Fruit fly (Drosophila melanogaster) whole organism, larva: Measurements from ENCODE around the gene Teh1.

Experiments used
- noc ChIP-seq: fragments of 200-800 bp; sonication (Bioruptor generic); optimal IDR thresholded peaks from 3 replicates; lab custom pipeline; 2019; ENCODE audit warnings: missing biosample characterization, mild to moderate bottlenecking, missing genetic modification characterization, moderate library complexity

Teh1 gene

dm6 chr3R:9867911-9868537 is at the start of gene Teh1:
Gene Teh1 (minus strand): TSS chr3R:9868120.
- no peak for TF ChIP-seq noc (tag; lab: Kevin White, UChicago)

DNA sequence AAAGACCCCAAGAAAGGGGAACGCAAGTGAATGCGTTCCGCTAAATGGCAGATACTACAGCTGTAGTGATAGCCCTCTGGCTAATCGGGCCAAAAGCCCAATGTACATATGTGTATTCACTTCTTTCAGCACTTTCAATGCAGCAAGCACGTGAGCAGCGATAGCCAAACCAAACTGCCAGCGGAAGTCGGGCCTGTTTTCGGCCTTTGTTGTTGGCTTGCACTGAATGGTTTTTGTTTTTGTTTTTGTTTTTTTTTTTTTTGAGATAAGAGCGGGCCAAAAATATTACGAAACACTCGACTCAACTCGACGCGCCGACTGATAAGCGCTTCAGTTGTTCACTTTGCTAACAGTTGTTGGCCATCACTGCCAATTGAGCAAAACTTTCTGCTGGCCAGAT is 49.4 kb upstream of the Teh1 start:
- no peak for TF ChIP-seq noc (tag; lab: Kevin White, UChicago)

dm6 chr3R:9915682-9916081 is 47.8 kb upstream of the Teh1 start:
- TF ChIP-seq noc (tag; lab: Kevin White, UChicago), result no peak

DNA sequence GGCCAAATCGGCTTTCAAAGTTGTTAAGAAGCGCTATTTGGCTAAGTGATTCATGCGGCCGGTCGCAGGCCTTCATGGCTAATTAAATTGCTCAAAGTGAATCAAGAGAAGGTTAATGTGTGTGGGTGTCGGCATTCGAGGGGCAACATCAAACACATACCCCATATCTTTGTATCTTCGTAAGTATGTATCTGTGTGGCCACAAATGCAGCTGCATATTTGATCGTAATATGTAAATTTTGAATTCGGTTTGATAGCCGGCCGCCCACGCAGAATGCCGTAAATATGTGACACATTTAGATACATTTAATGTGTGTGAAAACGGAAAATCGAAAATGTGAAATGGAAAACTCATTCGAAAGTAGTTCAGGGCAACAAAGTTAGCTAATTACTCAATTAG is 46.4 kb upstream of the Teh1 start:
- no peak for TF ChIP-seq noc (tag; lab: Kevin White, UChicago)

DNA sequence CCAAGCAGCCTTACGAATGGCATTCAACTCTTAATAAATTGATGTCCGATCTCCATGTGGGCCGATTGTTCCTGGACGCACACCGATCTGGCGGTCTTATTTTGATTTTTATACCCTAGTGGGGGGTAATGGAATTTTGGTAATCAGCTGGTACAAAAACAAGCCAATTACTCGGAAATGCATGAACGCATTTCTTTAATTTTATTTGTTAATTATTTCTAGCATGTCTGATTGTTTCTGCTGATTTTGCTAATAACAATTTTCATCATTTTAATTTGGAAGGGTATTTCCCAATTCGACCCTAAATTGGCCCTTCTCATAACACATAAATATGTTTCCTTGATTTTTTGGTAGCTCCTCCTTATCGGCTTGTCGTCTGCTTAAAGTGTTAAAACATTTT is 45.5 kb upstream of the Teh1 start:
- no peak for TF ChIP-seq noc (tag; lab: Kevin White, UChicago)

DNA sequence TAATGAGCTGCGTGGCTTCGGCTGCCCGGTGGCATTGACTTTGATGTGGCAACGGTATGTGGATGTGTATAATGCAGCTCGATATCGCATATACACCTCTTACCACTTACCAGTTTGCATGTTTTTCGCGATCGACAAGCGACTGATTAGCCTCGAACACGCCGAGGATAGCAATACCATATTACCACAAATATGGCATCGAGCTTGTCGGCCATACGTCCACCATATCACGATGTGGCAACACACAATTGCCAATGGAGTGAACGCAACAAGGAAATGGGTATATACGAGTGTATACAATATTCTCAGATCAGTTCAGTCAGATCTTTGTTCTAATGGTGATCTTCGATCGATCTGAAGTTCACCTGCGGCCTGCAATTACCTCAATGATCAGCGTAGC is 43.9 kb upstream of the Teh1 start:
- TF ChIP-seq noc (tag; lab: Kevin White, UChicago), result no peak

dm6 chr3R:9910866-9911265 is 42.9 kb upstream of the Teh1 start:
- no peak for TF ChIP-seq noc (tag; lab: Kevin White, UChicago)

dm6 chr3R:9910129-9910528 is 42.2 kb upstream of the Teh1 start:
- no peak for TF ChIP-seq noc (tag; lab: Kevin White, UChicago)

dm6 chr3R:9906020-9906464 is 38.1 kb upstream of the Teh1 start:
- TF ChIP-seq noc (tag; lab: Kevin White, UChicago), result no peak

DNA sequence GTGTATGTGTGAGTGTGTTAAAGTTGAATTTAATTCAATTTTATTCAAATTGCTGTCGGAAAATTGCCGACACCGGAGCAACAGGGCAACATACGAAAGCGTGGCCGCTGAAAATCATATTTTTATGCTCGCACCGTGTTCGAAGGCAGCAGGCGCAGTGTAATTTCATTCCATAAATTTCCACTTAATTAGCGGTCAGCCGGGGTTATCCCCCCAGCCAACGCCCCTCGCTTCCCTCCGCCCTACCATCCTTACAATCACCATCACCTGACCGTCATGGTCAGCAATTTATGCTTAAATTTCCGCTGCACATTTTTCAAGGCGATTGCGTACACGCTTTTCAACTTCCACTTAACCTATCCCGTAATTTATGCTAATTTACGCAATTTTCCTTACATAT is 36.8 kb upstream of the Teh1 start:
- no peak for TF ChIP-seq noc (tag; lab: Kevin White, UChicago)

dm6 chr3R:9903370-9903769 is 35.5 kb upstream of the Teh1 start:
- TF ChIP-seq noc (tag; lab: Kevin White, UChicago), result no peak

- TF ChIP-seq noc (tag; lab: Kevin White, UChicago), result no peak
Observed at dm6 chr3R:9902834-9903233, 34.9 kb upstream of the Teh1 start.

dm6 chr3R:9897564-9897963 is 29.6 kb upstream of the Teh1 start:
- no peak for TF ChIP-seq noc (tag; lab: Kevin White, UChicago)

dm6 chr3R:9892664-9893063 is 24.7 kb upstream of the Teh1 start:
- TF ChIP-seq noc (tag; lab: Kevin White, UChicago), result no peak

- TF ChIP-seq noc (tag; lab: Kevin White, UChicago), result no peak
Observed at dm6 chr3R:9891948-9892608, 24.2 kb upstream of the Teh1 start.

DNA sequence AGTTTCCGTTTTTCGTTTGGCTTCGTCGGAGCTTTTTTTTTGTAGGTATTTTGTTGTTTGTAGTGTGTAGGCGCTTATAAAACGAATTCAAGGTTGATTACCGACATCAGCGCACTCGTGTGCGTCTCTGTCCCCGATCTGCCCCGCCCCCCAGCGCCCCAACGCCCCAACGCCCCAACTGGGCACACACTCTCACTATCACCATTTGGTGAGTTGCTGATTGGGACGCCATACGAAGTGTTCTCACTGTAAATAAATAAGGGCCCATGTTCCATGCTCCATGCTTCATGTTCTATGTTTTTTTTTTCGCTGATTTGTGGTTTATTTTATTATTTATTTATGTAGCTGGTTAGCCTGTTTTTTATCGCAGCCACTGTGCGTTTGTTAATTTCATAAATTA is 23.6 kb upstream of the Teh1 start:
- TF ChIP-seq noc (tag; lab: Kevin White, UChicago), result no peak

- no peak for TF ChIP-seq noc (tag; lab: Kevin White, UChicago)
Observed at dm6 chr3R:9890759-9891393, 23.0 kb upstream of the Teh1 start.
